Fruit fly (Drosophila melanogaster) whole organism, adult: ENCODE data around the gene B-H2.
A peak's percentile ranks its signal among the peaks of the same experiment; 100 is the strongest.

Experiments used
- CG11617 ChIP-seq: fragments of 200-800 bp; sonication (Bioruptor generic); optimal IDR thresholded peaks from 2 replicates; lab custom pipeline; 2017; ENCODE audit warnings: mild to moderate bottlenecking, missing biosample characterization, missing genetic modification reagents, missing genetic modification characterization
- CG14711 ChIP-seq: fragments of 200-800 bp; sonication (Bioruptor generic); optimal IDR thresholded peaks from 2 replicates; lab custom pipeline; 2018; ENCODE audit warnings: missing biosample characterization, mild to moderate bottlenecking, missing genetic modification characterization, moderate library complexity
- CG5204 ChIP-seq: fragments of 200-800 bp; sonication (Bioruptor generic); optimal IDR thresholded peaks from 2 replicates; lab custom pipeline; 2016; ENCODE audit warnings: missing biosample characterization, missing genetic modification characterization
- CG7101 ChIP-seq: fragments of 200-800 bp; sonication (Bioruptor generic); optimal IDR thresholded peaks from 2 replicates; lab custom pipeline; 2018; ENCODE audit warnings: missing biosample characterization, mild to moderate bottlenecking, missing genetic modification characterization, moderate library complexity
- Hr96 ChIP-seq: fragments of 200-800 bp; sonication (Bioruptor generic); optimal IDR thresholded peaks from 2 replicates; lab custom pipeline; 2016; ENCODE audit warnings: missing biosample characterization, missing genetic modification characterization

DNA sequence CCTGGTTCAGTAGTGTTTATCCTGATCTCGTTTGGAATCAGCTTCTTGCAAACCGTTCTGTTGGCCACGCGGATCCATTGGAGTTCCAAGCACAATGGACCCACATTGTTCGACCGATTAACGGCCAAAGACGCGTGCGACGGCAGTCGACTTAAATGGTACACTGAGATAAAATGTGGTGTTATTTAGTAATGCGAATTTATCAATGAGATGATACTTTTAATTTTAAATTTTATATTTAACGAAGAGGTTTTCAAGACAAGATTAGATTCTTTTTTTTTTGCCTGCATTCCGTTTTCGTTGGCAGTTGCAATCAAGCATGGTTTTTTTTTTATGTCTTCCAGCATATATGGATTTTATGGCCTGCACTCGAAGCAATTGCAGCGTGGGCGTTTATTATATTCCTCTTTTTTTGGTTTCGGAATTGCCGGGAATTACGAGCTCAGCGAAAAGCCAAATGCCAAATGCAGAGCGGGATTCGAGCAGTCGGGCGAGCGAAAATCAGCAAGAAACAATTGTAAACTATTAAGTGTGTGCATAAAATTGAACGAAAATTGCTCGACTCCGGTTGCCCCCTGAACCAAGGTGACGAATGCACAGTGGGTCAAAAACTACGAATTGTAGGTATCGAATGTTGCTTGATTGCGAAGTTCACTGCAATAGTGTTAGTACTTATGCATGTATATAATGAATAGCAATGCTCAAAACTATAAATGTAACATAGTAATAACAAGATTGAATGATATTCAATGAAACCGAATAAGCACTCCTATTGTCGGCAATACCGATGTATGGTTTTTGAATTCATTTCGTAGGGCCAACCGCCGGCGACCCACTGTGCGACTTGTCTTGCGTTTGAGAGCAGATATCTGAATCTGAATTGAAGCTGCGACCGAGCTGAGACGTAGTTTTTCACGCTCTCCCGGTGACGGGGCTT is 15.2 kb upstream of the B-H2 start:
- peak; percentile 58 for TF ChIP-seq Hr96 (GFP tag; lab: Kevin White, UChicago)
- TF ChIP-seq CG5204 (GFP tag; lab: Kevin White, UChicago) = peak; percentile 68
- peak; percentile 67 for TF ChIP-seq CG11617
- peak; percentile 70 for TF ChIP-seq CG7101
- TF ChIP-seq CG14711 (tag; lab: Kevin White, UChicago) = peak; percentile 63
